Fruit fly (Drosophila melanogaster) Kc167 (cell line): ENCODE measurements around the gene DIP2.

Experiments used
- Myc ChIP-seq: fragments of >200 bp; optimal IDR thresholded peaks from 2 replicates; lab custom pipeline; 2017; ENCODE audit warnings: missing external identifiers
- Sin3A ChIP-seq: fragments of >200 bp; optimal IDR thresholded peaks from 2 replicates; lab custom pipeline; 2018; ENCODE audit warnings: missing external identifiers
- h ChIP-seq: fragments of >200 bp; optimal IDR thresholded peaks from 3 replicates; lab custom pipeline; 2018; ENCODE audit warnings: missing external identifiers
- insv ChIP-seq: fragments of >200 bp; optimal IDR thresholded peaks from 3 replicates; lab custom pipeline; 2018; ENCODE audit warnings: missing external identifiers
- psq ChIP-seq: fragments of >200 bp; optimal IDR thresholded peaks from 2 replicates; lab custom pipeline; 2017; ENCODE audit warnings: missing external identifiers
- ttk ChIP-seq: sonication (Bioruptor generic); optimal IDR thresholded peaks from 2 replicates; lab custom pipeline; 2017; ENCODE audit warnings: missing external identifiers

The DIP2 gene

dm6 chr3L:248226-248758 is 9.5 kb downstream of the DIP2 start:
- no peak for TF ChIP-seq ttk (lab: Kevin White, UChicago)
- no peak for TF ChIP-seq Myc (lab: Kevin White, UChicago)
- no peak for TF ChIP-seq Sin3A (lab: Kevin White, UChicago)
- no peak for TF ChIP-seq psq (lab: Kevin White, UChicago)
- TF ChIP-seq insv (lab: Kevin White, UChicago), result no peak
- TF ChIP-seq h (lab: Kevin White, UChicago), result no peak

dm6 chr3L:247482-248225 is 10.1 kb downstream of the DIP2 start, which contains the start of gene mthl14:
TSS of gene mthl14 (plus strand) at chr3L:247491.
- no peak for TF ChIP-seq h (lab: Kevin White, UChicago)
- no peak for TF ChIP-seq Sin3A (lab: Kevin White, UChicago)
- no peak for TF ChIP-seq ttk (lab: Kevin White, UChicago)
- TF ChIP-seq insv (lab: Kevin White, UChicago), result no peak
- no peak for TF ChIP-seq psq (lab: Kevin White, UChicago)
- TF ChIP-seq Myc (lab: Kevin White, UChicago), result no peak

dm6 chr3L:246644-247199 is 11.0 kb downstream of the DIP2 start:
- TF ChIP-seq Myc (lab: Kevin White, UChicago) (no peak), h (lab: Kevin White, UChicago) (no peak), insv (lab: Kevin White, UChicago) (no peak), ttk (lab: Kevin White, UChicago) (no peak), Sin3A (lab: Kevin White, UChicago) (no peak), psq (lab: Kevin White, UChicago) (no peak)

dm6 chr3L:234337-234736 is 23.4 kb downstream of the DIP2 start:
- TF ChIP-seq insv (lab: Kevin White, UChicago) (no peak), Myc (lab: Kevin White, UChicago) (no peak), psq (lab: Kevin White, UChicago) (no peak), Sin3A (lab: Kevin White, UChicago) (no peak), h (lab: Kevin White, UChicago) (no peak)

dm6 chr3L:233251-233650 is 24.5 kb downstream of the DIP2 start, which contains the start of gene CG34453:
TSS of gene CG34453 (minus strand) at chr3L:233351.
- TF ChIP-seq h (lab: Kevin White, UChicago) (no peak), psq (lab: Kevin White, UChicago) (no peak), insv (lab: Kevin White, UChicago) (no peak), Myc (lab: Kevin White, UChicago) (no peak), Sin3A (lab: Kevin White, UChicago) (no peak), ttk (lab: Kevin White, UChicago) (no peak)

- no peak for TF ChIP-seq Myc (lab: Kevin White, UChicago)
Observed at dm6 chr3L:232267-232666, 25.5 kb downstream of the DIP2 start, which contains the start of gene CG34454. TSS of gene CG34454 (minus strand) at chr3L:232350.

- TF ChIP-seq psq (lab: Kevin White, UChicago) (no peak), insv (lab: Kevin White, UChicago) (no peak), Myc (lab: Kevin White, UChicago) (no peak), Sin3A (lab: Kevin White, UChicago) (no peak), ttk (lab: Kevin White, UChicago) (no peak), h (lab: Kevin White, UChicago) (no peak)
Observed at dm6 chr3L:231504-231903, 26.2 kb downstream of the DIP2 start, which contains the start of gene CG42846. TSS of gene CG42846 (minus strand) at chr3L:231604.

dm6 chr3L:225120-225519 is 32.6 kb downstream of the DIP2 start:
- TF ChIP-seq insv (lab: Kevin White, UChicago), result no peak
- no peak for TF ChIP-seq Sin3A (lab: Kevin White, UChicago)
- TF ChIP-seq ttk (lab: Kevin White, UChicago), result no peak
- no peak for TF ChIP-seq Myc (lab: Kevin White, UChicago)
- no peak for TF ChIP-seq psq (lab: Kevin White, UChicago)
- no peak for TF ChIP-seq h (lab: Kevin White, UChicago)

dm6 chr3L:224004-224951 is 33.5 kb downstream of the DIP2 start:
- no peak for TF ChIP-seq Sin3A (lab: Kevin White, UChicago)
- no peak for TF ChIP-seq h (lab: Kevin White, UChicago)
- no peak for TF ChIP-seq psq (lab: Kevin White, UChicago)
- no peak for TF ChIP-seq ttk (lab: Kevin White, UChicago)
- TF ChIP-seq insv (lab: Kevin White, UChicago), result no peak
- no peak for TF ChIP-seq Myc (lab: Kevin White, UChicago)

dm6 chr3L:223019-223902 is 34.5 kb downstream of the DIP2 start, which contains the start of the genes pyx and CG33229:
TSS of gene pyx (minus strand) at chr3L:223069.
TSS of gene CG33229 (plus strand) at chr3L:223852.
- no peak for TF ChIP-seq insv (lab: Kevin White, UChicago)
- no peak for TF ChIP-seq h (lab: Kevin White, UChicago)
- TF ChIP-seq psq (lab: Kevin White, UChicago), result no peak
- TF ChIP-seq Myc (lab: Kevin White, UChicago), result no peak
- no peak for TF ChIP-seq Sin3A (lab: Kevin White, UChicago)
- no peak for TF ChIP-seq ttk (lab: Kevin White, UChicago)
